Fruit fly (Drosophila melanogaster) whole organism, pupa: ENCODE data around the gene CG6749.

Source experiments
- CG14655 ChIP-seq: fragments of 200-800 bp; sonication (Bioruptor generic); optimal IDR thresholded peaks from 3 replicates; lab custom pipeline; 2017; ENCODE audit warnings: mild to moderate bottlenecking, missing biosample characterization, missing genetic modification reagents, missing genetic modification characterization
- CG17806 ChIP-seq: fragments of 200-800 bp; sonication (Bioruptor generic); optimal IDR thresholded peaks from 2 replicates; lab custom pipeline; 2018; ENCODE audit warnings: missing biosample characterization, mild to moderate bottlenecking, missing genetic modification characterization, moderate library complexity
- CG34367 ChIP-seq: fragments of 200-800 bp; sonication (Bioruptor generic); optimal IDR thresholded peaks from 2 replicates; lab custom pipeline; 2018; ENCODE audit warnings: missing biosample characterization, mild to moderate bottlenecking, missing genetic modification characterization
- CG8159 ChIP-seq: fragments of 200-800 bp; sonication (Bioruptor generic); optimal IDR thresholded peaks from 3 replicates; lab custom pipeline; 2018; ENCODE audit warnings: missing biosample characterization, mild to moderate bottlenecking, missing genetic modification characterization, moderate library complexity
- Pif1A ChIP-seq: fragments of 200-800 bp; sonication (Bioruptor generic); optimal IDR thresholded peaks from 3 replicates; lab custom pipeline; 2016; ENCODE audit warnings: missing biosample characterization, missing genetic modification characterization
- Snoo ChIP-seq: fragments of 200-800 bp; sonication (Bioruptor generic); optimal IDR thresholded peaks from 3 replicates; lab custom pipeline; 2017; ENCODE audit warnings: missing biosample characterization, mild to moderate bottlenecking, missing genetic modification characterization, inconsistent platforms
- fd96Ca ChIP-seq: fragments of 200-800 bp; sonication (Bioruptor generic); IDR thresholded peaks from 3 replicates; pipeline ENCODE4 v1.3.6; 2022; ENCODE audit warnings: missing biosample characterization, missing genetic modification characterization
- gl ChIP-seq: fragments of 200-800 bp; sonication (Bioruptor generic); optimal IDR thresholded peaks from 2 replicates; lab custom pipeline; 2018; ENCODE audit warnings: missing biosample characterization, mild to moderate bottlenecking, missing genetic modification characterization

- TF ChIP-seq fd96Ca (no peak), CG34367 (tag; lab: Kevin White, UChicago) (no peak), CG17806 (tag; lab: Kevin White, UChicago) (no peak), Pif1A (GFP tag; lab: Kevin White, UChicago) (no peak), Snoo (tag; lab: Kevin White, UChicago) (no peak), CG14655 (GFP tag; lab: Kevin White, UChicago) (no peak), CG8159 (tag; lab: Kevin White, UChicago) (no peak), gl (no peak)
Measured at dm6 chr3L:9714537-9715144, 19.0 kb downstream of the CG6749 start.
